Worm (Caenorhabditis elegans) whole organism, L3 larva: ENCODE data around the gene rars-2.

Source experiments
- ZK546.5 ChIP-seq: sonication (generic microtip); optimal IDR thresholded peaks from 2 replicates; lab custom pipeline; 2017; ENCODE audit warnings: missing biosample characterization, missing genetic modification characterization
- aly-2 ChIP-seq: fragments of 150-350 bp; optimal IDR thresholded peaks from 2 replicates; lab custom pipeline; 2014; ENCODE audit warnings: missing biosample characterization, missing genetic modification characterization
- ama-1 ChIP-seq: fragments of 150-350 bp; optimal IDR thresholded peaks from 2 replicates; lab custom pipeline; 2018
- ceh-28 ChIP-seq: fragments of 150-350 bp; optimal IDR thresholded peaks from 2 replicates; lab custom pipeline; 2014; ENCODE audit warnings: missing biosample characterization, missing genetic modification reagents, missing genetic modification characterization
- ceh-9 ChIP-seq: sonication (generic microtip); optimal IDR thresholded peaks from 2 replicates; lab custom pipeline; 2018; ENCODE audit warnings: missing biosample characterization, missing genetic modification characterization
- egl-27 ChIP-seq: sonication (generic microtip); optimal IDR thresholded peaks from 4 replicates; lab custom pipeline; 2017; ENCODE audit warnings: missing biosample characterization, missing genetic modification reagents, missing genetic modification characterization
- egl-5 ChIP-seq: fragments of 150-350 bp; optimal IDR thresholded peaks from 2 replicates; lab custom pipeline; 2017; ENCODE audit warnings: missing biosample characterization, missing genetic modification reagents, missing genetic modification characterization, inconsistent platforms
- elt-2 ChIP-seq: sonication (generic microtip); optimal IDR thresholded peaks from 2 replicates; lab custom pipeline; 2016; ENCODE audit warnings: missing genetic modification reagents, mild to moderate bottlenecking, missing genetic modification characterization, missing compliant biosample characterization
- elt-3 ChIP-seq, 3 experiments: fragments of 150-350 bp in 1 of 3; sonication (generic microtip) in 2 of 3; optimal IDR thresholded peaks; 2 replicates in 2 of 3; 4 replicates in 1 of 3; lab custom pipeline; 2014 to 2017; ENCODE audit warnings: missing biosample characterization in 3 of 3, missing genetic modification characterization in 3 of 3
- eor-1 ChIP-seq, 2 experiments: fragments of 150-350 bp; optimal IDR thresholded peaks; 2 replicates each; lab custom pipeline; 2014 to 2018; ENCODE audit warnings: missing biosample characterization in 2 of 2, missing genetic modification characterization in 2 of 2
- fkh-10 ChIP-seq: sonication (generic microtip); optimal IDR thresholded peaks from 2 replicates; lab custom pipeline; 2017; ENCODE audit warnings: missing biosample characterization, missing genetic modification reagents, missing genetic modification characterization
- fos-1 ChIP-seq: fragments of 150-350 bp; optimal IDR thresholded peaks from 2 replicates; lab custom pipeline; 2014; ENCODE audit warnings: missing biosample characterization, missing genetic modification characterization
- lin-15B ChIP-seq: fragments of 150-350 bp; optimal IDR thresholded peaks from 2 replicates; lab custom pipeline; 2014; ENCODE audit warnings: missing biosample characterization, missing genetic modification characterization
- lin-39 ChIP-seq: fragments of 150-350 bp; optimal IDR thresholded peaks from 2 replicates; lab custom pipeline; 2018; ENCODE audit warnings: missing biosample characterization, missing genetic modification reagents, missing genetic modification characterization
- mml-1 ChIP-seq: fragments of 150-350 bp; sonication (generic microtip); optimal IDR thresholded peaks from 3 replicates; lab custom pipeline; 2014; ENCODE audit warnings: missing biosample characterization, missing genetic modification characterization
- nfya-1 ChIP-seq: sonication (generic microtip); optimal IDR thresholded peaks from 2 replicates; lab custom pipeline; 2017; ENCODE audit warnings: missing genetic modification characterization, mild to moderate bottlenecking, missing compliant biosample characterization, antibody characterized with exemption, moderate library complexity; ENCODE audit not compliant: insufficient read depth
- nhr-12 ChIP-seq: fragments of 150-350 bp; optimal IDR thresholded peaks from 2 replicates; lab custom pipeline; 2014; ENCODE audit warnings: missing biosample characterization, missing genetic modification characterization
- nhr-23 ChIP-seq: fragments of 150-350 bp; optimal IDR thresholded peaks from 2 replicates; lab custom pipeline; 2014; ENCODE audit warnings: missing biosample characterization, missing genetic modification reagents, missing genetic modification characterization
- nhr-237 ChIP-seq: fragments of 150-350 bp; optimal IDR thresholded peaks from 2 replicates; lab custom pipeline; 2014; ENCODE audit warnings: missing biosample characterization, missing genetic modification characterization
- nhr-25 ChIP-seq: sonication (generic microtip); optimal IDR thresholded peaks from 2 replicates; lab custom pipeline; 2017; ENCODE audit warnings: missing biosample characterization, missing genetic modification characterization
- nhr-43 ChIP-seq: sonication (generic microtip); optimal IDR thresholded peaks from 2 replicates; lab custom pipeline; 2016; ENCODE audit warnings: mild to moderate bottlenecking, missing genetic modification characterization, missing compliant biosample characterization; ENCODE audit not compliant: poor library complexity, severe bottlenecking
- nhr-76 ChIP-seq: fragments of 150-350 bp; sonication (generic microtip); optimal IDR thresholded peaks from 5 replicates; lab custom pipeline; 2014; ENCODE audit warnings: missing biosample characterization, missing genetic modification characterization
- pha-4 ChIP-seq: fragments of 150-350 bp; optimal IDR thresholded peaks from 2 replicates; lab custom pipeline; 2014; ENCODE audit warnings: missing biosample characterization, missing genetic modification reagents, missing genetic modification characterization
- pqm-1 ChIP-seq: fragments of 150-350 bp; optimal IDR thresholded peaks from 2 replicates; lab custom pipeline; 2017; ENCODE audit warnings: missing biosample characterization, missing genetic modification characterization, inconsistent platforms
- skn-1 ChIP-seq: fragments of 150-350 bp; optimal IDR thresholded peaks from 2 replicates; lab custom pipeline; 2014; ENCODE audit warnings: missing biosample characterization, missing genetic modification characterization
- snpc-4 ChIP-seq: fragments of 150-350 bp; optimal IDR thresholded peaks from 2 replicates; lab custom pipeline; 2014; ENCODE audit warnings: missing biosample characterization, missing genetic modification characterization
- tbx-2 ChIP-seq: sonication (generic microtip); optimal IDR thresholded peaks from 2 replicates; lab custom pipeline; 2016; ENCODE audit warnings: mild to moderate bottlenecking, missing genetic modification characterization, missing compliant biosample characterization
- unc-39 ChIP-seq: sonication (generic microtip); optimal IDR thresholded peaks from 4 replicates; lab custom pipeline; 2017; ENCODE audit warnings: missing biosample characterization, missing genetic modification characterization
- unc-62 ChIP-seq: fragments of 150-350 bp; sonication (generic microtip); optimal IDR thresholded peaks from 4 replicates; lab custom pipeline; 2014; ENCODE audit warnings: missing biosample characterization, missing genetic modification reagents, missing genetic modification characterization
- ztf-11 ChIP-seq: fragments of 150-350 bp; optimal IDR thresholded peaks from 2 replicates; lab custom pipeline; 2014; ENCODE audit warnings: missing biosample characterization, missing genetic modification characterization
- ztf-4 ChIP-seq: fragments of 150-350 bp; optimal IDR thresholded peaks from 2 replicates; lab custom pipeline; 2014; ENCODE audit warnings: missing biosample characterization, missing genetic modification characterization

rars-2 gene

DNA sequence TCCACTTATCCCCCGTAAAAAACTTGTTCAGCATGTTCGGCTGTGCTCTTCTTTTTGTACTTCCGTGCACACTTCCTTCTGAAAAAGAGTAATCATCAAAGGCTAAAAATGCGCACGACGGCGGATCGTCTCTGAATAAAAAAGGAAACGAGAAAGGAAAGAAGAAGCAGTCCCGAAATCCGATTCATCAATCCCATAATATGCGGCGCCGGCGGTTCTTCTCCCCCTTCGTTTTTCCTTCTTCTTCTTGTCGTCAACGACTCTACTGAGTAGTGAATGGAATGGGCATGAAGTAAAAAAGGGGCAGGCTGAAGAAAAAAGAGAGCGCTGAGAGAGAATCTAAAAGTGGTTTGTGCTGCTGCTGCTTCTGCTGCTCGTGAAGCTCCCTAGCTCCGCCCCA lies 24.1 kb downstream of the rars-2 start:
- TF ChIP-seq ama-1 (lab: Kevin White, UChicago) (no peak), nfya-1 (tag; lab: Kevin White, UChicago) (peak; percentile 22), fkh-10 (GFP tag; lab: Kevin White, UChicago) (peak; percentile 75)

ce11 chrII:6158111-6158510 lies 32.8 kb downstream of the rars-2 start:
- TF ChIP-seq fos-1 (tag; lab: Kevin White, UChicago): no peak
- no peak for TF ChIP-seq ceh-28 (tag; lab: Kevin White, UChicago)
- TF ChIP-seq tbx-2: no peak
- no peak for TF ChIP-seq elt-2
- TF ChIP-seq lin-15B (tag; lab: Kevin White, UChicago): no peak
- TF ChIP-seq unc-39 (tag; lab: Kevin White, UChicago): no peak
- TF ChIP-seq mml-1 (tag; lab: Kevin White, UChicago): no peak
- TF ChIP-seq ztf-11 (tag; lab: Kevin White, UChicago): no peak
- no peak for TF ChIP-seq nhr-237 (tag; lab: Kevin White, UChicago)
- TF ChIP-seq skn-1 (tag; lab: Kevin White, UChicago): no peak
- no peak for TF ChIP-seq eor-1 (tag; optimal IDR thresholded peaks at IDR 0.05; lab: Kevin White, UChicago)
- TF ChIP-seq ZK546.5: no peak
- no peak for TF ChIP-seq elt-3 (tag; optimal IDR thresholded peaks at IDR 0.05; lab: Kevin White, UChicago)
- no peak for TF ChIP-seq nhr-12 (tag; lab: Kevin White, UChicago)
- TF ChIP-seq nhr-76 (tag; lab: Kevin White, UChicago): no peak
- no peak for TF ChIP-seq fkh-10 (GFP tag; lab: Kevin White, UChicago)
- TF ChIP-seq pha-4 (tag; lab: Kevin White, UChicago): no peak

DNA sequence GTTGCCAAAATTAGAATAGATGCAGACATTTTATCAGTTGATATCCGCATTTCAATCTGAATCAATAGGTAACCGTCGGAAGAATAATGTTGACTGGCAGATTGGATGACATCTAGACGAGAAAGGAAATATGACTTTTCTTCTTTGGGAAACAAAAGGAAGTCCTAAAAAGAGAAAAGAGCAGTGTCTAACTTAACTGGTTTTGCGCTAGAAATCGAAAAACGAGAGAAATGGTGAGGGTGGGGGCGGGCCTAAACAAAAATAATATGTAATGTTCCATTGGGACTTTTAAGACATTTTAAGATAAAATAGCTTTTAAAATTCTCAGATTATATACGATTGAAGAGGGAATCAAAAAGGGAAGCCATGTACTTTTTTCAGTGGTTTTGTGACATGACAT lies 35.6 kb downstream of the rars-2 start, which contains the start of gene exp-1:
Gene exp-1 (minus strand): TSS at position 101 of the 400 bp plus-strand sequence.
- TF ChIP-seq ceh-9 (tag; lab: Kevin White, UChicago) (no peak), fkh-10 (GFP tag; lab: Kevin White, UChicago) (no peak), pha-4 (tag; lab: Kevin White, UChicago) (no peak), lin-15B (tag; lab: Kevin White, UChicago) (no peak), nhr-43 (tag; lab: Kevin White, UChicago) (no peak), eor-1 (tag; optimal IDR thresholded peaks at IDR 0.05; lab: Kevin White, UChicago) (no peak), lin-39 (no peak), ztf-4 (tag; lab: Kevin White, UChicago) (no peak), nhr-25 (no peak), snpc-4 (tag; lab: Kevin White, UChicago) (no peak), aly-2 (tag; lab: Kevin White, UChicago) (no peak), pqm-1 (tag; lab: Kevin White, UChicago) (no peak)

DNA sequence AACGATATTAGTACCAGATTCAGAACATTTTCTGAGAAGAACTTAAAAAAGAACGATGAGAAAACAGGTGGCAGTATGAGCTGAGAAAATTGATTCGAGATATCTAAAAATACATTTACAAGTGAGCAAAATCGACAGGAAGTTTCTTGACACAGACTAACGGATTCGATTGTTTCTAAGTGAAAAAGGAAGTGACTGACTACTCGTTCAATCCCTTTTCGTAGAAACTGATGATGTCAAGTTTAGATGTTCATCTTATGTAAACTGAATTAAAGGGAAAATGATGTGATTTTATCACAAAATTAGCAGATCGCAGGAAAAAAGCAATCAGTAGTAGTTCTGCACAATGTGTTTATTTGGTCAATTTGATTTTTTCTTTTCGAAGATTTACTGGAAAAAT lies 39.8 kb downstream of the rars-2 start:
- no peak for TF ChIP-seq nhr-23 (tag; lab: Kevin White, UChicago)
- TF ChIP-seq fkh-10 (GFP tag; lab: Kevin White, UChicago): peak; percentile 68

DNA sequence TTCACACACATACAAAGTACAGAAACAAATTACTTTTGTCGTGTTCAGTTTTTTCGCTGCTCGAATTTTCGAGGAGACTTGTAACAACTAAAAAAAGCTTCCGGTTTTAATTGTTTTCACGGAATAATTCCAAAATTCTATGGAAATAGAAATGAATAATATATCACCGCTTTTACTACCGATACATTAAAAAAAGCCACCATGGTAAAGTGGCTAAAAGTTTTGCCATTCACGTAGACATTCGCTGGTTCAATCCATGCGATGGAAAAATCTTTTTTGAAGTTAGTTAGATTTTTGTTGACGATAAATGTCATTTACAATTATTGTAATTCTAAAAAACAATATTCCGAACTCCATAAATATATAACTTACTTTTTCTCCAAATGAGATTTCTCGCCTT lies 43.4 kb downstream of the rars-2 start:
- TF ChIP-seq eor-1 (tag; optimal IDR thresholded peaks at IDR 0.05; lab: Kevin White, UChicago): no peak

ce11 chrII:6169156-6169555 lies 43.8 kb downstream of the rars-2 start, which contains the start of gene hst-3.1:
Gene hst-3.1 (minus strand): TSS chrII:6169256.
- no peak for TF ChIP-seq ZK546.5
- no peak for TF ChIP-seq elt-2

- TF ChIP-seq ama-1 (lab: Kevin White, UChicago) (no peak), unc-62 (no peak), nfya-1 (tag; lab: Kevin White, UChicago) (no peak), egl-5 (tag; lab: Kevin White, UChicago) (peak; percentile 54), egl-27 (no peak), lin-39 (peak; percentile 10), ceh-28 (tag; lab: Kevin White, UChicago) (no peak)
- TF ChIP-seq, all 47 proteins: peak for 2
These were observed 44.9 kb downstream of the rars-2 start for ce11 chrII:6170236-6170635.
